Worm (Caenorhabditis elegans) whole organism, L4 larva: Measurements from ENCODE around the gene Y54G2A.40.

ENCODE experiments used
- F10B5.3 ChIP-seq: sonication (generic microtip); optimal IDR thresholded peaks from 2 replicates; lab custom pipeline; 2016; ENCODE audit warnings: mild to moderate bottlenecking, missing genetic modification characterization, missing compliant biosample characterization
- F26F4.8 ChIP-seq: fragments of 200-800 bp; sonication (Bioruptor generic); conservative IDR thresholded peaks from 2 replicates; pipeline ENCODE4 v1.3.6; 2022; ENCODE audit warnings: missing genetic modification characterization, missing compliant biosample characterization
- F49E8.2 ChIP-seq: sonication (generic microtip); optimal IDR thresholded peaks from 2 replicates; lab custom pipeline; 2016; ENCODE audit warnings: missing compliant biosample characterization, mild to moderate bottlenecking, missing genetic modification characterization, borderline replicate concordance
- T26A8.4 ChIP-seq: fragments of 200-800 bp; sonication (Bioruptor generic); IDR thresholded peaks from 2 replicates; pipeline ENCODE4 v1.3.6; 2022; ENCODE audit warnings: missing genetic modification characterization, missing compliant biosample characterization
- Y105C5A.15 ChIP-seq: fragments of 200-800 bp; sonication (Bioruptor generic); IDR thresholded peaks from 2 replicates; pipeline ENCODE4 v1.3.6; 2022; ENCODE audit warnings: missing genetic modification characterization, missing compliant biosample characterization
- Y48G9A.11 ChIP-seq: fragments of 200-800 bp; sonication (Bioruptor generic); IDR thresholded peaks from 2 replicates; pipeline ENCODE4 v1.3.6; 2022; ENCODE audit warnings: missing genetic modification reagents, missing genetic modification characterization, missing compliant biosample characterization
- ZK337.2 ChIP-seq: fragments of 200-800 bp; sonication (Bioruptor generic); IDR thresholded peaks from 2 replicates; pipeline ENCODE4 v1.3.6; 2022; ENCODE audit warnings: missing genetic modification reagents, missing genetic modification characterization, missing compliant biosample characterization
- aha-1 ChIP-seq: fragments of 150-350 bp; peaks from one replicate; lab custom pipeline; 2014; ENCODE audit warnings: missing biosample characterization, missing genetic modification characterization
- attf-4 ChIP-seq: sonication (generic microtip); optimal IDR thresholded peaks from 3 replicates; lab custom pipeline; 2017; ENCODE audit warnings: missing biosample characterization, missing genetic modification characterization
- ceh-20 ChIP-seq: fragments of 200-800 bp; sonication (Bioruptor generic); IDR thresholded peaks from 2 replicates; pipeline ENCODE4 v1.3.6; 2022; ENCODE audit warnings: missing genetic modification reagents, missing genetic modification characterization, missing compliant biosample characterization
- ceh-44 ChIP-seq: fragments of 200-800 bp; sonication (Bioruptor generic); IDR thresholded peaks from 2 replicates; pipeline ENCODE4 v1.3.6; 2022; ENCODE audit warnings: missing genetic modification reagents, missing genetic modification characterization, missing compliant biosample characterization
- daf-12 ChIP-seq: fragments of 150-350 bp; optimal IDR thresholded peaks from 2 replicates; lab custom pipeline; 2014; ENCODE audit warnings: missing biosample characterization, missing genetic modification reagents, missing genetic modification characterization
- daf-16 ChIP-seq, 3 experiments: sonication (generic microtip); optimal IDR thresholded peaks; 2 replicates each; lab custom pipeline; 2016 to 2017; ENCODE audit warnings: missing genetic modification characterization in 3 of 3, missing genetic modification reagents in 3 of 3, mild to moderate bottlenecking in 2 of 3, missing compliant biosample characterization in 2 of 3, missing biosample characterization in 1 of 3, moderate library complexity in 1 of 3
- dmd-6 ChIP-seq: fragments of 200-800 bp; sonication (Bioruptor generic); IDR thresholded peaks from 2 replicates; pipeline ENCODE4 v1.3.6; 2022; ENCODE audit warnings: missing genetic modification reagents, missing genetic modification characterization, missing compliant biosample characterization
- dmd-8 ChIP-seq: fragments of 200-800 bp; sonication (Bioruptor generic); IDR thresholded peaks from 2 replicates; pipeline ENCODE4 v1.3.6; 2022; ENCODE audit warnings: missing genetic modification characterization, missing compliant biosample characterization
- duxl-1 ChIP-seq: sonication (generic microtip); optimal IDR thresholded peaks from 2 replicates; lab custom pipeline; 2016; ENCODE audit warnings: mild to moderate bottlenecking, missing genetic modification characterization, moderate library complexity, missing compliant biosample characterization; ENCODE audit not compliant: poor library complexity
- dve-1 ChIP-seq: sonication (generic microtip); optimal IDR thresholded peaks from 2 replicates; lab custom pipeline; 2017; ENCODE audit warnings: antibody characterized with exemption, mild to moderate bottlenecking, missing genetic modification characterization, missing compliant biosample characterization; ENCODE audit not compliant: insufficient read depth
- egl-43 ChIP-seq: fragments of 200-800 bp; sonication (Bioruptor generic); IDR thresholded peaks from 2 replicates; pipeline ENCODE4 v1.3.6; 2022; ENCODE audit warnings: missing genetic modification reagents, missing genetic modification characterization, missing compliant biosample characterization
- hif-1 ChIP-seq, 2 experiments: sonication (generic microtip); optimal IDR thresholded peaks; 2 replicates each; lab custom pipeline; 2016 to 2017; ENCODE audit warnings: missing compliant biosample characterization in 2 of 2, missing genetic modification characterization in 2 of 2, missing genetic modification reagents in 2 of 2, missing genotype in 2 of 2, mild to moderate bottlenecking in 1 of 2
- hlh-11 ChIP-seq: fragments of 200-800 bp; sonication (Bioruptor generic); optimal IDR thresholded peaks from 2 replicates; lab custom pipeline; 2018; ENCODE audit warnings: mild to moderate bottlenecking, missing genetic modification characterization, missing compliant biosample characterization
- hmg-1.1 ChIP-seq: fragments of 200-800 bp; sonication (Bioruptor generic); IDR thresholded peaks from 2 replicates; pipeline ENCODE4 v1.3.6; 2022; ENCODE audit warnings: missing genetic modification reagents, missing genetic modification characterization, missing compliant biosample characterization
- lin-13 ChIP-seq: fragments of 150-350 bp; optimal IDR thresholded peaks from 2 replicates; lab custom pipeline; 2014; ENCODE audit warnings: missing biosample characterization, missing genetic modification reagents, missing genetic modification characterization
- lin-38 ChIP-seq: fragments of 200-800 bp; sonication (Bioruptor generic); IDR thresholded peaks from 2 replicates; pipeline ENCODE4 v1.3.6; 2022; ENCODE audit warnings: missing genetic modification reagents, missing genetic modification characterization, missing compliant biosample characterization
- lsy-2 ChIP-seq, 2 experiments: fragments of 150-350 bp in 1 of 2; sonication (generic microtip) in 1 of 2; optimal IDR thresholded peaks; 2 replicates each; lab custom pipeline; 2014 to 2017; ENCODE audit warnings: missing biosample characterization in 2 of 2, missing genetic modification characterization in 2 of 2
- mdt-29 ChIP-seq: fragments of 200-800 bp; sonication (Bioruptor generic); IDR thresholded peaks from 2 replicates; pipeline ENCODE4 v1.3.6; 2022; ENCODE audit warnings: missing genetic modification reagents, missing genetic modification characterization, missing compliant biosample characterization
- mep-1 ChIP-seq: fragments of 150-350 bp; sonication (generic microtip); optimal IDR thresholded peaks from 3 replicates; lab custom pipeline; 2014; ENCODE audit warnings: missing biosample characterization, missing genetic modification characterization
- mes-2 ChIP-seq: sonication (generic microtip); optimal IDR thresholded peaks from 2 replicates; lab custom pipeline; 2016; ENCODE audit warnings: missing genotype, mild to moderate bottlenecking, missing genetic modification characterization, missing compliant biosample characterization; ENCODE audit not compliant: poor library complexity, severe bottlenecking
- nhr-11 ChIP-seq: fragments of 150-350 bp; optimal IDR thresholded peaks from 2 replicates; lab custom pipeline; 2014; ENCODE audit warnings: missing biosample characterization, missing genetic modification characterization
- nhr-28 ChIP-seq: fragments of 150-350 bp; optimal IDR thresholded peaks from 2 replicates; lab custom pipeline; 2014; ENCODE audit warnings: missing biosample characterization, missing genetic modification characterization
- nhr-42 ChIP-seq: fragments of 200-800 bp; sonication (Bioruptor generic); IDR thresholded peaks from 2 replicates; pipeline ENCODE4 v1.3.6; 2022; ENCODE audit warnings: missing genetic modification characterization, missing compliant biosample characterization
- nhr-48 ChIP-seq: sonication (generic microtip); optimal IDR thresholded peaks from 2 replicates; lab custom pipeline; 2016; ENCODE audit warnings: mild to moderate bottlenecking, missing genetic modification characterization, missing compliant biosample characterization
- nhr-77 ChIP-seq: fragments of 150-350 bp; optimal IDR thresholded peaks from 2 replicates; lab custom pipeline; 2014; ENCODE audit warnings: missing biosample characterization, missing genetic modification characterization
- php-3 ChIP-seq: fragments of 200-800 bp; sonication (Bioruptor generic); IDR thresholded peaks from 2 replicates; pipeline ENCODE4 v1.3.6; 2022; ENCODE audit warnings: missing genetic modification reagents, missing genetic modification characterization, missing compliant biosample characterization
- pqm-1 ChIP-seq: sonication (generic microtip); optimal IDR thresholded peaks from 2 replicates; lab custom pipeline; 2017; ENCODE audit warnings: missing biosample characterization, missing genetic modification characterization
- saeg-2 ChIP-seq: fragments of 200-800 bp; sonication (Bioruptor generic); IDR thresholded peaks from 2 replicates; pipeline ENCODE4 v1.3.6; 2022; ENCODE audit warnings: missing genetic modification reagents, missing genetic modification characterization, missing compliant biosample characterization
- set-16 ChIP-seq: fragments of 200-800 bp; sonication (Bioruptor generic); IDR thresholded peaks from 2 replicates; pipeline ENCODE4 v1.3.6; 2022; ENCODE audit warnings: missing genetic modification reagents, missing genetic modification characterization, missing compliant biosample characterization
- snpc-1.2 ChIP-seq: fragments of 200-800 bp; sonication (Bioruptor generic); IDR thresholded peaks from 2 replicates; pipeline ENCODE4 v1.3.6; 2022; ENCODE audit warnings: missing genetic modification reagents, missing genetic modification characterization, missing compliant biosample characterization
- tra-1 ChIP-seq: fragments of 200-800 bp; sonication (Bioruptor generic); IDR thresholded peaks from 2 replicates; pipeline ENCODE4 v1.3.6; 2022; ENCODE audit warnings: missing genetic modification reagents, missing genetic modification characterization, missing compliant biosample characterization
- unc-39 ChIP-seq: sonication (generic microtip); optimal IDR thresholded peaks from 2 replicates; lab custom pipeline; 2017; ENCODE audit warnings: missing biosample characterization, missing genetic modification characterization
- unc-62 ChIP-seq, 3 experiments: fragments of 150-350 bp in 1 of 3; sonication (generic microtip); optimal IDR thresholded peaks in 2 of 3; peaks in 1 of 3; 1 replicate in 1 of 3; 2 replicates in 2 of 3; lab custom pipeline; 2014 to 2017; ENCODE audit warnings: missing biosample characterization in 3 of 3, missing genetic modification characterization in 3 of 3, missing genetic modification reagents in 3 of 3, missing genotype in 1 of 3
- zfp-3 ChIP-seq: fragments of 200-800 bp; sonication (Bioruptor generic); conservative IDR thresholded peaks from 2 replicates; pipeline ENCODE4 v1.3.6; 2022; ENCODE audit warnings: missing genetic modification reagents, missing genetic modification characterization, missing compliant biosample characterization

Y54G2A.40 gene

ce11 chrIV:2890401-2890952, 44.2 kb downstream of the Y54G2A.40 start, which contains the start of the genes nprt-1 and dib-1 (continued):
- TF ChIP-seq hif-1 (tag; optimal IDR thresholded peaks at IDR 0.05; lab: Kevin White, UChicago) (no peak), aha-1 (no peak), ceh-44 (GFP tag; lab: Robert Waterston, UW) (no peak), ZK337.2 (GFP tag; lab: Robert Waterston, UW) (no peak), hlh-11 (no peak), Y105C5A.15 (GFP tag; lab: Robert Waterston, UW) (no peak), lsy-2 (tag; optimal IDR thresholded peaks at IDR 0.05; lab: Kevin White, UChicago) (peak in 1 of 2 experiments; percentile 72), mep-1 (tag; lab: Kevin White, UChicago) (peak; percentile 24)

ce11 chrIV:2891535-2892233, 45.4 kb downstream of the Y54G2A.40 start:
- peak; percentile 70 for TF ChIP-seq set-16 (GFP tag; lab: Robert Waterston, UW)
- TF ChIP-seq egl-43 (GFP tag; lab: Robert Waterston, UW) = 0 out of 2 replicates have a peak, but pooled peaks have one; percentile 15
- TF ChIP-seq F26F4.8 = peak; percentile 43; the same call in 1 of the 2 replicates
- peak; percentile 57 for TF ChIP-seq F49E8.2
- TF ChIP-seq nhr-42 = no peak
- 0 out of 2 replicates have a peak, but pooled peaks have one; percentile 11 for TF ChIP-seq zfp-3 (GFP tag; lab: Robert Waterston, UW)
- TF ChIP-seq aha-1 = peak; percentile 58
- 0 out of 2 replicates have a peak, but pooled peaks have one; percentile 29 for TF ChIP-seq php-3 (GFP tag; lab: Robert Waterston, UW)
- TF ChIP-seq daf-16 (GFP tag; optimal IDR thresholded peaks at IDR 0.05; lab: Kevin White, UChicago) = no peak
- peak; percentile 1 for TF ChIP-seq daf-16 (tag; optimal IDR thresholded peaks at IDR 0.05; lab: Kevin White, UChicago)
- TF ChIP-seq duxl-1 = no peak
- peak; percentile 55; the same call in 1 of the 2 replicates for TF ChIP-seq lin-38 (GFP tag; lab: Robert Waterston, UW)
- TF ChIP-seq mep-1 (tag; lab: Kevin White, UChicago) = peak; percentile 34
- no peak for TF ChIP-seq mdt-29 (GFP tag; lab: Robert Waterston, UW)
- TF ChIP-seq attf-4 (tag; lab: Kevin White, UChicago) = no peak
- TF ChIP-seq snpc-1.2 (GFP tag; lab: Robert Waterston, UW) = peak; percentile 72
- TF ChIP-seq tra-1 (GFP tag; lab: Robert Waterston, UW) = 0 out of 2 replicates have a peak, but pooled peaks have one; percentile 5

- TF ChIP-seq lin-38 (GFP tag; lab: Robert Waterston, UW) = 0 out of 2 replicates have a peak, but pooled peaks have one; percentile 20
- no peak for TF ChIP-seq unc-39 (tag; lab: Kevin White, UChicago)
- no peak for TF ChIP-seq saeg-2 (GFP tag; lab: Robert Waterston, UW)
- TF ChIP-seq nhr-28 (tag; lab: Kevin White, UChicago) = peak; percentile 22
- peak in 1 of 2 experiments; percentile 28 for TF ChIP-seq unc-62 (GFP tag; optimal IDR thresholded peaks at IDR 0.05 in 1 of 2; lab: Kevin White, UChicago)
- no peak for TF ChIP-seq unc-62 (tag; optimal IDR thresholded peaks at IDR 0.05; lab: Kevin White, UChicago)
- peak; percentile 1 for TF ChIP-seq hlh-11
- TF ChIP-seq hmg-1.1 (GFP tag; lab: Robert Waterston, UW) = no peak
- TF ChIP-seq lin-13 (GFP tag; lab: Kevin White, UChicago) = no peak
- TF ChIP-seq ceh-20 (GFP tag; lab: Robert Waterston, UW) = no peak
- TF ChIP-seq nhr-11 (tag; lab: Kevin White, UChicago) = no peak
- no peak for TF ChIP-seq F26F4.8
- TF ChIP-seq Y48G9A.11 = no peak
- peak; percentile 39 for TF ChIP-seq dve-1
- no peak for TF ChIP-seq nhr-77 (tag; lab: Kevin White, UChicago)
- TF ChIP-seq nhr-48 = no peak
- TF ChIP-seq daf-12 (tag; lab: Kevin White, UChicago) = no peak
- no peak for TF ChIP-seq T26A8.4 (GFP tag; lab: Robert Waterston, UW)
- no peak for TF ChIP-seq dmd-8 (GFP tag; lab: Robert Waterston, UW)
- TF ChIP-seq mes-2 = no peak
- TF ChIP-seq attf-4 (tag; lab: Kevin White, UChicago) = no peak
- TF ChIP-seq dmd-6 = peak; percentile 14; the same call in 1 of the 2 replicates
- TF ChIP-seq F10B5.3 = no peak
- no peak for TF ChIP-seq pqm-1 (tag; lab: Kevin White, UChicago)
- TF ChIP-seq daf-16 (GFP tag; optimal IDR thresholded peaks at IDR 0.05; lab: Kevin White, UChicago) = no peak
- peak; percentile 83 for TF ChIP-seq daf-16 (tag; optimal IDR thresholded peaks at IDR 0.05; lab: Kevin White, UChicago)
Observed at ce11 chrIV:2892395-2892786, 46.1 kb downstream of the Y54G2A.40 start, which contains the start of gene Y54G2A.18. Gene Y54G2A.18 (minus strand): TSS chrIV:2892495.
